Fruit fly (Drosophila melanogaster) whole organism, wandering third instar larva: Measurements from ENCODE around the gene CG42637.
A peak's percentile ranks its signal among the peaks of the same experiment; 100 is the strongest.

Source experiments
- Abd-B ChIP-seq: fragments of >200 bp; optimal IDR thresholded peaks from 2 replicates; lab custom pipeline; 2017; ENCODE audit warnings: missing biosample characterization, missing genetic modification characterization
- CG32264 ChIP-seq: fragments of 200-800 bp; sonication (Bioruptor generic); optimal IDR thresholded peaks from 2 replicates; lab custom pipeline; 2016; ENCODE audit warnings: missing biosample characterization, missing genetic modification characterization
- CG9705 ChIP-seq: fragments of 200-800 bp; sonication (Bioruptor generic); optimal IDR thresholded peaks from 2 replicates; lab custom pipeline; 2018; ENCODE audit warnings: missing biosample characterization, mild to moderate bottlenecking, missing genetic modification characterization
- CrebA ChIP-seq: fragments of 200-800 bp; sonication (Bioruptor generic); optimal IDR thresholded peaks from 2 replicates; lab custom pipeline; 2016; ENCODE audit warnings: missing biosample characterization, mild to moderate bottlenecking, missing genetic modification characterization, borderline replicate concordance
- Dfd ChIP-seq: fragments of >200 bp; optimal IDR thresholded peaks from 2 replicates; lab custom pipeline; 2017; ENCODE audit warnings: missing biosample characterization, missing genetic modification characterization
- Dif ChIP-seq: fragments of 200-275, 200-300 bp; sonication (Bioruptor generic); optimal IDR thresholded peaks from 2 replicates; lab custom pipeline; 2018; ENCODE audit warnings: missing biosample characterization, missing genetic modification characterization; ENCODE audit not compliant: partially characterized antibody
- GATAd ChIP-seq: sonication (Bioruptor generic); optimal IDR thresholded peaks from 2 replicates; lab custom pipeline; 2016; ENCODE audit warnings: missing biosample characterization, missing genetic modification characterization
- HLH106 ChIP-seq: fragments of 200-800 bp; optimal IDR thresholded peaks from 3 replicates; lab custom pipeline; 2019; ENCODE audit warnings: missing biosample characterization, mild to moderate bottlenecking, missing genetic modification characterization, moderate library complexity
- Hnf4 ChIP-seq: fragments of 200-800 bp; sonication (Bioruptor generic); optimal IDR thresholded peaks from 2 replicates; lab custom pipeline; 2016; ENCODE audit warnings: missing biosample characterization, mild to moderate bottlenecking, missing genetic modification characterization
- Hr78 ChIP-seq: fragments of >200 bp; optimal IDR thresholded peaks from 2 replicates; lab custom pipeline; 2017; ENCODE audit warnings: missing biosample characterization, missing genetic modification characterization
- Hr83 ChIP-seq: fragments of 200-300 bp; sonication (Bioruptor generic); optimal IDR thresholded peaks from 2 replicates; lab custom pipeline; 2016; ENCODE audit warnings: missing biosample characterization, mild to moderate bottlenecking, missing genetic modification characterization, moderate library complexity; ENCODE audit not compliant: poor library complexity, severe bottlenecking
- Jra ChIP-seq: sonication (Bioruptor generic); optimal IDR thresholded peaks from 2 replicates; lab custom pipeline; 2016; ENCODE audit warnings: missing biosample characterization, missing genetic modification characterization
- Mio ChIP-seq: sonication (Bioruptor generic); optimal IDR thresholded peaks from 2 replicates; lab custom pipeline; 2016; ENCODE audit warnings: missing biosample characterization, missing genetic modification characterization
- Myc ChIP-seq: fragments of >200 bp; optimal IDR thresholded peaks from 2 replicates; lab custom pipeline; 2017
- N ChIP-seq: fragments of >200 bp; optimal IDR thresholded peaks from 2 replicates; lab custom pipeline; 2018; ENCODE audit warnings: missing biosample characterization, missing external identifiers, missing genetic modification characterization
- OdsH ChIP-seq: fragments of 200-800 bp; sonication (Bioruptor generic); optimal IDR thresholded peaks from 2 replicates; lab custom pipeline; 2016; ENCODE audit warnings: missing biosample characterization, mild to moderate bottlenecking, missing genetic modification characterization
- Rel ChIP-seq, 2 experiments: fragments of 200-800 bp; sonication (Bioruptor generic) in 1 of 2; optimal IDR thresholded peaks; 2 replicates in 1 of 2; 3 replicates in 1 of 2; lab custom pipeline; 2016 to 2019; ENCODE audit warnings: mild to moderate bottlenecking in 2 of 2, missing biosample characterization in 2 of 2, missing genetic modification characterization in 2 of 2, moderate library complexity in 1 of 2
- Sp1 ChIP-seq: fragments of 200-800 bp; sonication (Bioruptor generic); optimal IDR thresholded peaks from 3 replicates; lab custom pipeline; 2019; ENCODE audit warnings: missing biosample characterization, mild to moderate bottlenecking, missing genetic modification characterization, moderate library complexity
- Vsx2 ChIP-seq: fragments of 200-300, 225-300 bp; sonication (Bioruptor generic); optimal IDR thresholded peaks from 2 replicates; lab custom pipeline; 2018; ENCODE audit warnings: missing biosample characterization, missing genetic modification characterization; ENCODE audit not compliant: partially characterized antibody
- br ChIP-seq: fragments of 200-800 bp; sonication (Bioruptor generic); optimal IDR thresholded peaks from 2 replicates; lab custom pipeline; 2016; ENCODE audit warnings: missing biosample characterization, missing genetic modification characterization
- brk ChIP-seq: fragments of 200-800 bp; sonication (Bioruptor generic); optimal IDR thresholded peaks from 2 replicates; lab custom pipeline; 2016; ENCODE audit warnings: missing biosample characterization, mild to moderate bottlenecking, missing genetic modification characterization
- dl ChIP-seq, 2 experiments: fragments of 175-275, 200-275 bp in 1 of 2; fragments of 200-275 bp in 1 of 2; sonication (Bioruptor generic); optimal IDR thresholded peaks; lab custom pipeline; 2018; ENCODE audit warnings: mild to moderate bottlenecking in 2 of 2, missing biosample characterization in 2 of 2, missing genetic modification characterization in 2 of 2, moderate library complexity in 2 of 2; ENCODE audit not compliant: partially characterized antibody in 2 of 2, insufficient read depth in 1 of 2
- dmrt93B ChIP-seq: fragments of 200-800 bp; sonication (Bioruptor generic); optimal IDR thresholded peaks from 2 replicates; lab custom pipeline; 2018; ENCODE audit warnings: missing biosample characterization, mild to moderate bottlenecking, missing genetic modification characterization
- dsf ChIP-seq: sonication (Bioruptor generic); optimal IDR thresholded peaks from 2 replicates; lab custom pipeline; 2016; ENCODE audit warnings: missing biosample characterization, missing genetic modification characterization, borderline replicate concordance
- ey ChIP-seq: fragments of 200-800 bp; sonication (Bioruptor generic); optimal IDR thresholded peaks from 2 replicates; lab custom pipeline; 2016; ENCODE audit warnings: missing biosample characterization, missing genetic modification characterization
- foxo ChIP-seq, 2 experiments: fragments of 200-800 bp; sonication (Bioruptor generic); optimal IDR thresholded peaks; 2 replicates in 1 of 2; 3 replicates in 1 of 2; lab custom pipeline; 2016 to 2017; ENCODE audit warnings: missing biosample characterization in 2 of 2, missing genetic modification characterization in 2 of 2
- fru ChIP-seq: fragments of 200-800 bp; sonication (Bioruptor generic); optimal IDR thresholded peaks from 3 replicates; lab custom pipeline; 2016; ENCODE audit warnings: missing biosample characterization, mild to moderate bottlenecking, missing genetic modification characterization
- h ChIP-seq: fragments of 200-800 bp; sonication (Bioruptor generic); optimal IDR thresholded peaks from 3 replicates; lab custom pipeline; 2016; ENCODE audit warnings: missing biosample characterization, mild to moderate bottlenecking, missing genetic modification characterization
- jim ChIP-seq: fragments of 175-275, 200-325 bp; sonication (Bioruptor generic); optimal IDR thresholded peaks from 2 replicates; lab custom pipeline; 2016; ENCODE audit warnings: missing biosample characterization, mild to moderate bottlenecking, missing genetic modification characterization
- lola ChIP-seq: fragments of >200 bp; optimal IDR thresholded peaks from 2 replicates; lab custom pipeline; 2017; ENCODE audit warnings: missing biosample characterization, missing genetic modification characterization
- pan ChIP-seq: fragments of >200 bp; optimal IDR thresholded peaks from 2 replicates; lab custom pipeline; 2017
- psq ChIP-seq: fragments of 200-800 bp; sonication (Bioruptor generic); optimal IDR thresholded peaks from 3 replicates; lab custom pipeline; 2017; ENCODE audit warnings: missing biosample characterization, mild to moderate bottlenecking, missing genetic modification characterization, moderate library complexity
- rgr ChIP-seq: fragments of 200-800 bp; sonication (Bioruptor generic); optimal IDR thresholded peaks from 3 replicates; lab custom pipeline; 2016; ENCODE audit warnings: missing biosample characterization, mild to moderate bottlenecking, missing genetic modification characterization
- sage ChIP-seq: fragments of 200-800 bp; sonication (Bioruptor generic); optimal IDR thresholded peaks from 2 replicates; lab custom pipeline; 2016; ENCODE audit warnings: missing biosample characterization, mild to moderate bottlenecking, missing genetic modification characterization
- sv ChIP-seq: fragments of 200-800 bp; sonication (Bioruptor generic); optimal IDR thresholded peaks from 3 replicates; lab custom pipeline; 2016; ENCODE audit warnings: missing biosample characterization, missing genetic modification characterization
- usp ChIP-seq: fragments of >200 bp; optimal IDR thresholded peaks from 2 replicates; lab custom pipeline; 2017; ENCODE audit warnings: missing biosample characterization, missing genetic modification characterization
- woc ChIP-seq: sonication (Bioruptor generic); optimal IDR thresholded peaks from 2 replicates; lab custom pipeline; 2016; ENCODE audit warnings: missing biosample characterization, mild to moderate bottlenecking, missing genetic modification characterization

The CG42637 gene

DNA sequence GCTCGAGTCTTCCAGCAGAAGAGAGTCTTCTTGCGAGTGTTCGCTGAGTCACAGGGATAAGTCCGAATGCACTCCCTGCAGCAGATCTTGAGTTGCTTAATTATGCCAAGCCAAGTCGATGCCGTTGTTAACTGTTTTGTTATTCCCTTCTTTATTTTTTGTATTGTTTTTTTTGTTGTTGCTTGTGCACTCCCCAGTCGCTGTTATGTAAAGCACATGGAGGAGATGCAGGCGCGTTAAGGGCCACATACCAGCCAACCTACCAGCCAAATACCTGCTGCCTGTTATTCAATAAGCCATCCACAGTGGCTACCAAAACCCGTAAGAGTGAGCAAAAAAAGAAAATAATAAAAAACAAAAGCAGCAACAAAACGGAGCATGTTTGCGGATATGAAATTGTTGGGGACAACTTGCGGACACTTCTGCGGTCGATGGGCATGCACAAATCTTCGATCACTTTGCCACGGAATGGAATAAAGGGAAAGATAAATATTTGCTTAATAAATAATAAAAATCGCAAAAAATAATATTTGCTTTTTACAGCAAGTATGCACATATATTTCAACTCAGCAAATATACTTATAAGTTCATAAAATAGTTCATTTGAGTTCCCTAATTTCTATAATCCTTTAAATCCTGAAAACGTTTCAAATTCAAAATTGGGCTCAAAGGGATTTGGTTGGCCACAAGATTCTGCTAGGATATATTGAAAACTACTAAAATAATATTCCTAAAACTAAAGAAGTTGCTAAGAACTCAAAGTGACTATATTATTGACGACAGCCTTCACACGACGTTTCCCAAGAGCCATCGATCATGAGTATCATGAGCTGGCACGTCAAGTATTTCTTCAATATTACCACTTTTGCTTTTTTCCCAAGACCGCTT lies 97.1 kb downstream of the CG42637 start:
- TF ChIP-seq pan = no peak
- TF ChIP-seq psq (GFP tag; lab: Kevin White, UChicago) = no peak
- TF ChIP-seq fru (GFP tag; lab: Kevin White, UChicago) = no peak
- TF ChIP-seq jim (GFP tag; lab: Kevin White, UChicago) = no peak
- no peak for TF ChIP-seq Myc (lab: Kevin White, UChicago)
- peak; percentile 2 for TF ChIP-seq Rel (GFP tag; optimal IDR thresholded peaks at IDR 0.05; lab: Kevin White, UChicago)
- peak; percentile 4 for TF ChIP-seq Rel (tag; optimal IDR thresholded peaks at IDR 0.05; lab: Kevin White, UChicago)
- TF ChIP-seq HLH106 (tag; lab: Kevin White, UChicago) = peak; percentile 23
- TF ChIP-seq lola (GFP tag; lab: Kevin White, UChicago) = no peak
- no peak for TF ChIP-seq brk
- TF ChIP-seq Sp1 (GFP tag; lab: Kevin White, UChicago) = peak; percentile 7
- TF ChIP-seq dmrt93B (GFP tag; lab: Kevin White, UChicago) = no peak
- TF ChIP-seq Hnf4 (GFP tag; lab: Kevin White, UChicago) = no peak
- TF ChIP-seq Dfd (GFP tag; lab: Kevin White, UChicago) = no peak
- TF ChIP-seq Hr83 (GFP tag; lab: Kevin White, UChicago) = no peak
- TF ChIP-seq dl (GFP tag; optimal IDR thresholded peaks at IDR 0.05; lab: Kevin White, UChicago; ENCODE audit: insufficient read depth in 1 of 2, partially characterized antibody in 2 of 2) = no peak
- no peak for TF ChIP-seq Vsx2 (GFP tag; lab: Kevin White, UChicago)
- no peak for TF ChIP-seq Abd-B (GFP tag; lab: Kevin White, UChicago)
- TF ChIP-seq Hr78 (GFP tag; lab: Kevin White, UChicago) = no peak
- no peak for TF ChIP-seq ey (GFP tag; lab: Kevin White, UChicago)
- TF ChIP-seq Jra (GFP tag; lab: Kevin White, UChicago) = no peak
- peak; percentile 55 for TF ChIP-seq woc (GFP tag; lab: Kevin White, UChicago)
- TF ChIP-seq GATAd (GFP tag; lab: Kevin White, UChicago) = no peak
- no peak for TF ChIP-seq usp
- no peak for TF ChIP-seq OdsH (GFP tag; lab: Kevin White, UChicago)
- TF ChIP-seq CG32264 (GFP tag; lab: Kevin White, UChicago) = no peak
- no peak for TF ChIP-seq rgr (GFP tag; lab: Kevin White, UChicago)
- TF ChIP-seq CG9705 (GFP tag; lab: Kevin White, UChicago) = no peak
- no peak for TF ChIP-seq h
- no peak for TF ChIP-seq sv (GFP tag; lab: Kevin White, UChicago)
- TF ChIP-seq Mio (GFP tag; lab: Kevin White, UChicago) = no peak
- TF ChIP-seq N (GFP tag; lab: Kevin White, UChicago) = no peak
- TF ChIP-seq foxo (GFP tag; optimal IDR thresholded peaks at IDR 0.05; lab: Kevin White, UChicago) = peak in 1 of 2 experiments; percentile 25
- TF ChIP-seq CrebA (GFP tag; lab: Kevin White, UChicago) = no peak
- no peak for TF ChIP-seq sage
- TF ChIP-seq br (GFP tag; lab: Kevin White, UChicago) = peak; percentile 12
- TF ChIP-seq Dif (GFP tag; lab: Kevin White, UChicago) = no peak
- TF ChIP-seq dsf (GFP tag; lab: Kevin White, UChicago) = no peak
- TF ChIP-seq, all 38 proteins: peak for 6

DNA sequence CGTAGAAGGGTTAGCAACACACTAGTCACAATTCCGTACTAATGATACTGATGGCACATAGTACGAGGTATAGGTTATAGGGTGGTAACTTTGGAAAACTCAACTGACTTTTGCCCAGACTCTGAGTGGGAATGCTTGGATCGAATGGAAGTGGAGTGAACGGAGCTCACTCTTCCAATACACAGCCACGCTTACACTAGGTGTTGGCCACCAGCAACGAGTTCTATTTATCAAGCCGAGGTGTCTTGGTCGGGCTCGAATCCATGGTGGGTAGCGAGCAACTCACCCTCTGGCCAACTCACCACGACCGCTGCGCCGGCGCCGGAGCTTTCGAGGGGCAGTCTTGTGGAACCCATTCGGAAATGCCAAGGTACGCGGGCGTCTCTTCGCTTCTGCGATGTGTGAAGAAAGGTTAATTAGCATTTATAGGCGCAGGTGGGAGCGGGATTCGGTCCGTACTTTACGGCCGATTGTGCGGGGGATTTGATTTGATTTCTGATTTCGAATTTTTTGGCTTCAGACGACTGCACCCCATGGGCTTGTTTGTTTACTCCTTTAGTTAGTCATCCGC lies 98.2 kb downstream of the CG42637 start, which contains the start of gene verm:
Gene verm (minus strand): TSS at position 204 of the 571 bp plus-strand sequence.
- TF ChIP-seq dsf (GFP tag; lab: Kevin White, UChicago) = no peak
- peak; percentile 2 for TF ChIP-seq Vsx2 (GFP tag; lab: Kevin White, UChicago)
- TF ChIP-seq, all 38 proteins: peak for 1
